Worm (Caenorhabditis elegans): ENCODE measurements around the gene H14N18.4.

- TF ChIP-seq pha-4 (tag; optimal IDR thresholded peaks at IDR 0.05) (no peak), pqm-1 (tag; optimal IDR thresholded peaks at IDR 0.05) (no peak), che-1 (tag; optimal IDR thresholded peaks at IDR 0.05) (no peak), ztf-16 (tag; optimal IDR thresholded peaks at IDR 0.05) (no peak), fkh-10 (GFP tag; optimal IDR thresholded peaks at IDR 0.05) (no peak), rnt-1 (tag; optimal IDR thresholded peaks at IDR 0.05) (no peak), ceh-18 (tag; optimal IDR thresholded peaks at IDR 0.05) (no peak), C38D4.7 (GFP tag; optimal IDR thresholded peaks at IDR 0.05) (no peak), unc-55 (GFP tag; optimal IDR thresholded peaks at IDR 0.05) (no peak), ceh-31 (tag; optimal IDR thresholded peaks at IDR 0.05) (no peak), pag-3 (tag; optimal IDR thresholded peaks at IDR 0.05; ENCODE audit: borderline replicate concordance) (no peak), lim-6 (tag; optimal IDR thresholded peaks at IDR 0.05) (no peak), dmd-4 (tag; optimal IDR thresholded peaks at IDR 0.05; ENCODE audit: borderline replicate concordance) (no peak), ceh-9 (tag; optimal IDR thresholded peaks at IDR 0.05) (no peak)
These were observed at the start of gene H14N18.4 for ce11 chrV:8928967-8929366.

All from whole organism, late embryonic.